Worm (Caenorhabditis elegans) whole organism, L2 larva: ENCODE measurements around the gene ptp-2.

ENCODE experiments used
- C34F6.9 ChIP-seq: fragments of 150-350 bp; optimal IDR thresholded peaks from 2 replicates; lab custom pipeline; 2014; ENCODE audit warnings: missing biosample characterization, missing genetic modification characterization
- F13H6.1 ChIP-seq: sonication (generic microtip); optimal IDR thresholded peaks from 2 replicates; lab custom pipeline; 2016; ENCODE audit warnings: missing genetic modification characterization, missing compliant biosample characterization
- R02D3.7 ChIP-seq: fragments of 150-350 bp; optimal IDR thresholded peaks from 2 replicates; lab custom pipeline; 2014; ENCODE audit warnings: missing biosample characterization, missing genetic modification characterization
- Y55F3AM.14 ChIP-seq: fragments of 200-800 bp; sonication (Bioruptor generic); optimal IDR thresholded peaks from 2 replicates; lab custom pipeline; 2018; ENCODE audit warnings: mild to moderate bottlenecking, missing genetic modification characterization, missing compliant biosample characterization
- alr-1 ChIP-seq: fragments of 150-350 bp; optimal IDR thresholded peaks from 2 replicates; lab custom pipeline; 2014; ENCODE audit warnings: missing biosample characterization, missing genetic modification characterization
- aly-2 ChIP-seq: fragments of 150-350 bp; optimal IDR thresholded peaks from 2 replicates; lab custom pipeline; 2014; ENCODE audit warnings: missing biosample characterization, missing genetic modification characterization
- ama-1 ChIP-seq: fragments of 150-350 bp; optimal IDR thresholded peaks from 2 replicates; lab custom pipeline; 2018; ENCODE audit warnings: inconsistent platforms
- blmp-1 ChIP-seq: sonication (generic microtip); optimal IDR thresholded peaks from 2 replicates; lab custom pipeline; 2017; ENCODE audit warnings: missing genetic modification characterization, mild to moderate bottlenecking, missing compliant biosample characterization, antibody characterized with exemption, moderate library complexity; ENCODE audit not compliant: insufficient read depth
- crh-2 ChIP-seq: sonication (generic microtip); optimal IDR thresholded peaks from 2 replicates; lab custom pipeline; 2017; ENCODE audit warnings: missing biosample characterization, missing genetic modification characterization
- egl-27 ChIP-seq: sonication (generic microtip); optimal IDR thresholded peaks from 3 replicates; lab custom pipeline; 2017; ENCODE audit warnings: missing biosample characterization, missing genetic modification reagents, missing genetic modification characterization
- elt-1 ChIP-seq: fragments of 150-350 bp; optimal IDR thresholded peaks from 2 replicates; lab custom pipeline; 2014; ENCODE audit warnings: missing biosample characterization, missing genetic modification characterization
- elt-3 ChIP-seq: sonication (generic microtip); optimal IDR thresholded peaks from 2 replicates; lab custom pipeline; 2017; ENCODE audit warnings: missing biosample characterization, missing genetic modification characterization
- fos-1 ChIP-seq: fragments of 150-350 bp; optimal IDR thresholded peaks from 2 replicates; lab custom pipeline; 2014; ENCODE audit warnings: missing biosample characterization, missing genetic modification characterization
- lin-13 ChIP-seq: fragments of 150-350 bp; optimal IDR thresholded peaks from 2 replicates; lab custom pipeline; 2014; ENCODE audit warnings: missing biosample characterization, missing genetic modification reagents, missing genetic modification characterization
- lin-39 ChIP-seq: fragments of 150-350 bp; optimal IDR thresholded peaks from 2 replicates; lab custom pipeline; 2014; ENCODE audit warnings: missing biosample characterization, missing genetic modification reagents, missing genetic modification characterization
- lsy-2 ChIP-seq, 2 experiments: fragments of 150-350 bp in 1 of 2; sonication (generic microtip) in 1 of 2; optimal IDR thresholded peaks; 2 replicates each; lab custom pipeline; 2014 to 2017; ENCODE audit warnings: missing biosample characterization in 2 of 2, missing genetic modification characterization in 2 of 2
- mab-5 ChIP-seq: fragments of 150-350 bp; optimal IDR thresholded peaks from 2 replicates; lab custom pipeline; 2014; ENCODE audit warnings: missing biosample characterization, missing genetic modification characterization
- mbf-1 ChIP-seq: sonication (generic microtip); optimal IDR thresholded peaks from 2 replicates; lab custom pipeline; 2017; ENCODE audit warnings: missing biosample characterization, missing genetic modification characterization
- nhr-10 ChIP-seq: sonication (generic microtip); optimal IDR thresholded peaks from 2 replicates; lab custom pipeline; 2017; ENCODE audit warnings: missing biosample characterization, missing genetic modification characterization
- nhr-129 ChIP-seq: fragments of 150-350 bp; optimal IDR thresholded peaks from 2 replicates; lab custom pipeline; 2014; ENCODE audit warnings: missing biosample characterization, missing genetic modification characterization
- nhr-21 ChIP-seq: fragments of 150-350 bp; optimal IDR thresholded peaks from 2 replicates; lab custom pipeline; 2014; ENCODE audit warnings: missing biosample characterization, missing genetic modification characterization
- nhr-25 ChIP-seq: fragments of 150-350 bp; sonication (generic microtip); optimal IDR thresholded peaks from 3 replicates; lab custom pipeline; 2014; ENCODE audit warnings: missing biosample characterization, missing genetic modification characterization
- nhr-6 ChIP-seq: fragments of 150-350 bp; optimal IDR thresholded peaks from 2 replicates; lab custom pipeline; 2014; ENCODE audit warnings: missing biosample characterization, missing genetic modification characterization
- peb-1 ChIP-seq: fragments of 150-350 bp; optimal IDR thresholded peaks from 2 replicates; lab custom pipeline; 2014; ENCODE audit warnings: missing biosample characterization, missing genetic modification characterization
- sem-4 ChIP-seq: fragments of 150-350 bp; optimal IDR thresholded peaks from 2 replicates; lab custom pipeline; 2014; ENCODE audit warnings: missing biosample characterization, missing genetic modification reagents, missing genetic modification characterization
- sma-3 ChIP-seq: sonication (generic microtip); optimal IDR thresholded peaks from 2 replicates; lab custom pipeline; 2016; ENCODE audit warnings: missing genetic modification reagents, missing genetic modification characterization, missing compliant biosample characterization
- sma-9 ChIP-seq, 2 experiments: fragments of 150-350 bp in 1 of 2; sonication (generic microtip) in 1 of 2; optimal IDR thresholded peaks; 2 replicates each; lab custom pipeline; 2014 to 2016; ENCODE audit warnings: missing genetic modification characterization in 2 of 2, mild to moderate bottlenecking in 1 of 2, missing biosample characterization in 1 of 2, missing compliant biosample characterization in 1 of 2, missing genetic modification reagents in 1 of 2, moderate library complexity in 1 of 2
- unc-39 ChIP-seq: fragments of 150-350 bp; optimal IDR thresholded peaks from 2 replicates; lab custom pipeline; 2014; ENCODE audit warnings: missing biosample characterization, missing genetic modification characterization
- unc-55 ChIP-seq: fragments of 150-350 bp; sonication (generic microtip); optimal IDR thresholded peaks from 3 replicates; lab custom pipeline; 2014; ENCODE audit warnings: missing biosample characterization, missing genetic modification reagents, missing genetic modification characterization
- unc-62 ChIP-seq: fragments of 150-350 bp; optimal IDR thresholded peaks from 2 replicates; lab custom pipeline; 2014; ENCODE audit warnings: missing biosample characterization, missing genetic modification reagents, missing genetic modification characterization
- ztf-1 ChIP-seq: fragments of 200-800 bp; sonication (Bioruptor generic); conservative IDR thresholded peaks from 2 replicates; pipeline ENCODE4 v1.3.6; 2022; ENCODE audit warnings: missing genetic modification characterization, missing compliant biosample characterization
- ztf-11 ChIP-seq: sonication (generic microtip); optimal IDR thresholded peaks from 2 replicates; lab custom pipeline; 2017; ENCODE audit warnings: missing biosample characterization, missing genetic modification characterization
- ztf-4 ChIP-seq: fragments of 150-350 bp; optimal IDR thresholded peaks from 2 replicates; lab custom pipeline; 2014; ENCODE audit warnings: missing biosample characterization, missing genetic modification characterization

ptp-2 gene

ce11 chrII:5885966-5886621 is 32.4 kb upstream of the ptp-2 start:
- TF ChIP-seq alr-1 = no peak
- TF ChIP-seq nhr-129 (tag; lab: Kevin White, UChicago) = peak; percentile 31
- TF ChIP-seq ztf-4 (tag; lab: Kevin White, UChicago) = peak; percentile 2
- peak; percentile 18 for TF ChIP-seq sma-3 (GFP tag; lab: Kevin White, UChicago)
- peak; percentile 55 for TF ChIP-seq crh-2 (tag; lab: Kevin White, UChicago)
- peak; percentile 27 for TF ChIP-seq nhr-6 (tag; lab: Kevin White, UChicago)
- peak; percentile 94 for TF ChIP-seq blmp-1 (tag; lab: Kevin White, UChicago)
- TF ChIP-seq F13H6.1 (tag; lab: Kevin White, UChicago) = peak; percentile 18
- peak; percentile 52 for TF ChIP-seq nhr-21 (tag; lab: Kevin White, UChicago)
- TF ChIP-seq egl-27 (tag; lab: Kevin White, UChicago) = no peak
- peak; percentile 40 for TF ChIP-seq fos-1 (tag; lab: Kevin White, UChicago)
- no peak for TF ChIP-seq peb-1 (tag; lab: Kevin White, UChicago)
- no peak for TF ChIP-seq aly-2
- peak in 1 of 2 experiments; percentile 27 for TF ChIP-seq lsy-2 (tag; optimal IDR thresholded peaks at IDR 0.05; lab: Kevin White, UChicago)
- TF ChIP-seq sma-9 (GFP tag; optimal IDR thresholded peaks at IDR 0.05; lab: Kevin White, UChicago) = no peak
- TF ChIP-seq sma-9 (tag; optimal IDR thresholded peaks at IDR 0.05; lab: Kevin White, UChicago) = no peak
- TF ChIP-seq mbf-1 (tag; lab: Kevin White, UChicago) = no peak
- TF ChIP-seq nhr-25 (tag; lab: Kevin White, UChicago) = peak; percentile 91
- no peak for TF ChIP-seq nhr-10 (tag; lab: Kevin White, UChicago)
- no peak for TF ChIP-seq sem-4 (tag; lab: Kevin White, UChicago)
- TF ChIP-seq unc-39 = no peak
- TF ChIP-seq C34F6.9 (tag; lab: Kevin White, UChicago) = peak; percentile 9
- TF ChIP-seq elt-1 (tag; lab: Kevin White, UChicago) = no peak

ce11 chrII:5889417-5890139 is 28.9 kb upstream of the ptp-2 start:
- TF ChIP-seq elt-3 (tag; lab: Kevin White, UChicago) = no peak
- TF ChIP-seq nhr-25 (tag; lab: Kevin White, UChicago) = peak; percentile 15

- TF ChIP-seq nhr-10 (tag; lab: Kevin White, UChicago) (no peak), nhr-21 (tag; lab: Kevin White, UChicago) (no peak), unc-62 (GFP tag; lab: Kevin White, UChicago) (no peak), blmp-1 (tag; lab: Kevin White, UChicago) (no peak), mab-5 (no peak), unc-39 (no peak), sem-4 (tag; lab: Kevin White, UChicago) (no peak), ztf-1 (GFP tag; lab: Robert Waterston, UW) (no peak), R02D3.7 (tag; lab: Kevin White, UChicago) (no peak), ztf-11 (tag; lab: Kevin White, UChicago) (no peak), C34F6.9 (tag; lab: Kevin White, UChicago) (no peak), unc-55 (GFP tag; lab: Kevin White, UChicago) (no peak), egl-27 (tag; lab: Kevin White, UChicago) (no peak), lin-13 (GFP tag; lab: Kevin White, UChicago) (no peak)
Measured at ce11 chrII:5892813-5893212, 25.6 kb upstream of the ptp-2 start.

ce11 chrII:5895870-5896269 is 22.6 kb upstream of the ptp-2 start, which contains the start of gene F59G1.4:
Gene F59G1.4 (plus strand): TSS chrII:5896170.
- TF ChIP-seq peb-1 (tag; lab: Kevin White, UChicago) (no peak), lin-39 (tag; lab: Kevin White, UChicago) (no peak), ama-1 (lab: Kevin White, UChicago) (no peak), unc-39 (no peak), Y55F3AM.14 (no peak), lin-13 (GFP tag; lab: Kevin White, UChicago) (no peak)
- TF ChIP-seq, all 48 proteins: peak for 0
